In genomic region chrX:12760466-12761133, dm6 we compare ENCODE assay signal across 1 fruit fly cellular context.
TF ChIP-seq lines count a peak whose summit lies in the region.

Gene Paics, minus strand, starts transcription at chrX:12760617.

TF ChIP-seq in whole organism, embryonic, 481 proteins besides CTCF, POLR2A, EP300 and RAD21 (continued from another document):
- TF ChIP-seq chinmo (GFP tag; IDR thresholded peaks at IDR 0.05; lab: Robert Waterston, UW; ENCODE audit: partially characterized antibody) (peak; percentile 93), CG13624 (GFP tag; optimal IDR thresholded peaks at IDR 0.05; lab: Kevin White, UChicago) (peak; percentile 9), rib (GFP tag; IDR thresholded peaks at IDR 0.05; lab: Robert Waterston, UW) (peak; percentile 55; the same call in 1 of the 2 replicates), cwo (GFP tag; optimal IDR thresholded peaks at IDR 0.05; lab: Kevin White, UChicago) (peak; percentile 74), jing (GFP tag; optimal IDR thresholded peaks at IDR 0.05; lab: Kevin White, UChicago) (no peak), CG2712 (tag; optimal IDR thresholded peaks at IDR 0.05; lab: Kevin White, UChicago) (peak; percentile 10), CG42726 (GFP tag; IDR thresholded peaks at IDR 0.05; lab: Robert Waterston, UW; ENCODE audit: partially characterized antibody) (peak; percentile 47; the same call in 1 of the 2 replicates), prd (optimal IDR thresholded peaks at IDR 0.05; lab: Kevin White, UChicago) (no peak), prd (GFP tag; IDR thresholded peaks at IDR 0.05; lab: Robert Waterston, UW) (peak; percentile 54; the same call in 1 of the 3 replicates), sens (GFP tag; lab: Kevin White, UChicago) (peak; percentile 71), Rfx (GFP tag; IDR thresholded peaks at IDR 0.05; lab: Robert Waterston, UW) (0 out of 2 replicates have a peak, but pooled peaks have one; percentile 40), amos (GFP tag; IDR thresholded peaks at IDR 0.05; lab: Robert Waterston, UW; ENCODE audit: partially characterized antibody) (peak; percentile 36; the same call in 1 of the 2 replicates), CG17361 (GFP tag; IDR thresholded peaks at IDR 0.05; lab: Robert Waterston, UW) (0 out of 3 replicates have a peak, but pooled peaks have one; percentile 23), BEAF-32 (GFP tag; optimal IDR thresholded peaks at IDR 0.05; lab: Kevin White, UChicago) (no peak), CG2199 (GFP tag; IDR thresholded peaks at IDR 0.05; lab: Robert Waterston, UW) (0 out of 3 replicates have a peak, but pooled peaks have one; percentile 68), CG1024 (GFP tag; IDR thresholded peaks at IDR 0.05; lab: Robert Waterston, UW) (0 out of 2 replicates have a peak, but pooled peaks have one; percentile 14), CG8359 (GFP tag; optimal IDR thresholded peaks at IDR 0.05; lab: Kevin White, UChicago; ENCODE audit: borderline replicate concordance) (peak; percentile 79), CG10431 (GFP tag; optimal IDR thresholded peaks at IDR 0.05; lab: Kevin White, UChicago) (no peak), GATAe (GFP tag; conservative IDR thresholded peaks at IDR 0.05; lab: Robert Waterston, UW) (peak; percentile 39), lilli (GFP tag; optimal IDR thresholded peaks at IDR 0.05; lab: Kevin White, UChicago) (peak; percentile 17), Nf-YC (tag; optimal IDR thresholded peaks at IDR 0.05; lab: Kevin White, UChicago) (peak; percentile 14), Sox100B (GFP tag; optimal IDR thresholded peaks at IDR 0.05; lab: Kevin White, UChicago) (no peak), Opbp (GFP tag; IDR thresholded peaks at IDR 0.05; lab: Robert Waterston, UW; ENCODE audit: partially characterized antibody) (0 out of 3 replicates have a peak, but pooled peaks have one; percentile 29), lmd (GFP tag; IDR thresholded peaks at IDR 0.05; lab: Robert Waterston, UW) (0 out of 2 replicates have a peak, but pooled peaks have one; percentile 7), C15 (GFP tag; IDR thresholded peaks at IDR 0.05; lab: Robert Waterston, UW) (no peak), CG13287 (GFP tag; IDR thresholded peaks at IDR 0.05; lab: Robert Waterston, UW; ENCODE audit: partially characterized antibody) (peak; percentile 26; the same call in 1 of the 2 replicates)
TF ChIP-seq in whole organism, embryonic: peak in this region for 52.
